Fruit fly (Drosophila melanogaster): Measurements from ENCODE around the gene CG44174.

CG44174 gene

DNA sequence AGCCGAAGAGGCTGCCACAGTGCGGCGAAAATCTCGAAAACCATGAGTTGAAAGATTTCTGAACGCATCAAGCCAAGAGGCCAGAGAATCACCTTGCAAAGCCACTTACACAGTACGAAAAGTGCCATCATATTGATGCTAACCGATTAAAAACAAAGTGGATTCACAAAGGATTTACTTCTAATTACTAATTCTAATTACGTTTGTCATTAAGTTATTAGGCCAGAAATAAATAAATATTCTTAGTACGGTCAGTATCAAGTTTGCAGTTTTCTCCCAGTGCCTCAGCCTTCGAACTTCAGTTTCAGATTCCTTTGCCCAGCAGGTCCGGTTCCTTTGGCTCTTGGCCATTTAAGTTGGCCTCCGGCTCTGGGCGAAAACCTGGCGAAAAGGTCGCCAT is 16.8 kb upstream of the CG44174 start (continued):
- peak; percentile 84 for TF ChIP-seq CG1621 (tag; optimal IDR thresholded peaks at IDR 0.05)
- TF ChIP-seq topi (GFP tag; optimal IDR thresholded peaks at IDR 0.05): peak; percentile 87
- TF ChIP-seq CG6163 (GFP tag; IDR thresholded peaks at IDR 0.05): peak; percentile 89
- TF ChIP-seq Sox14 (GFP tag; optimal IDR thresholded peaks at IDR 0.05): peak; percentile 88
- TF ChIP-seq CG3919 (GFP tag; optimal IDR thresholded peaks at IDR 0.05): peak; percentile 90
- TF ChIP-seq CG34406 (GFP tag; optimal IDR thresholded peaks at IDR 0.05): peak; percentile 80
- TF ChIP-seq CG15336 (GFP tag; IDR thresholded peaks at IDR 0.05): peak; percentile 44; the same call in 1 of the 2 replicates
- TF ChIP-seq Eip78C (GFP tag): peak; percentile 96
- TF ChIP-seq CG6792 (GFP tag; optimal IDR thresholded peaks at IDR 0.05): peak; percentile 89

DNA sequence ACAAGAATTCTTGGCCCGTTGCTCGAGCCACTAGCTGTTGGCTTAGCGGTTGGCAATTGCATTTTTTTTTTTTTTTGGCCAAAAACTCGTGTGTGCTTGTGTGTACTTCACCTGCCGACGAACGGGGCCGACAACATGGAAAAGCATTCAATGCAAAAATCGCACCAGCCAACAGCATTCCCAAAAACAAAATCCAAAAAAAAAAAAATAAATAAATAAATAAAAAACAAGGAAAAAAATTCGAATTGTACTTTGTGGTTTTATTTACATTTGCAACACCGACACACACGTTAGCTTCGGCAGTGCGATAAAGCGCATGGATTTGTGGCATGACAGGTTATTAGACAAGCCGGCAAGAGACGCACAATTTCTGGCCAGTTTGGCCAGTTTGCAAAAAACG is 15.7 kb upstream of the CG44174 start:
- TF ChIP-seq Lpt (GFP tag; optimal IDR thresholded peaks at IDR 0.05) (no peak), CG8119 (GFP tag; IDR thresholded peaks at IDR 0.05) (peak; percentile 69), CG4318 (GFP tag; optimal IDR thresholded peaks at IDR 0.05) (no peak), CG6792 (GFP tag; optimal IDR thresholded peaks at IDR 0.05) (no peak), ss (GFP tag; optimal IDR thresholded peaks at IDR 0.05) (no peak), CG6276 (GFP tag; optimal IDR thresholded peaks at IDR 0.05) (peak; percentile 45), eg (GFP tag; IDR thresholded peaks at IDR 0.05) (peak; percentile 73; the same call in 1 of the 3 replicates), CG7368 (GFP tag; optimal IDR thresholded peaks at IDR 0.05) (no peak), CG31627 (GFP tag; optimal IDR thresholded peaks at IDR 0.05) (no peak), Eip78C (GFP tag) (no peak), spab (GFP tag; optimal IDR thresholded peaks at IDR 0.05) (no peak), fd85E (GFP tag; optimal IDR thresholded peaks at IDR 0.05) (no peak), dac (GFP tag; optimal IDR thresholded peaks at IDR 0.05) (no peak), CG8632 (GFP tag; optimal IDR thresholded peaks at IDR 0.05) (no peak), Hr38 (GFP tag; optimal IDR thresholded peaks at IDR 0.05) (no peak), CG15336 (GFP tag; IDR thresholded peaks at IDR 0.05) (peak; percentile 58), CG6163 (GFP tag; IDR thresholded peaks at IDR 0.05) (no peak), salr (GFP tag; optimal IDR thresholded peaks at IDR 0.05) (no peak)

DNA sequence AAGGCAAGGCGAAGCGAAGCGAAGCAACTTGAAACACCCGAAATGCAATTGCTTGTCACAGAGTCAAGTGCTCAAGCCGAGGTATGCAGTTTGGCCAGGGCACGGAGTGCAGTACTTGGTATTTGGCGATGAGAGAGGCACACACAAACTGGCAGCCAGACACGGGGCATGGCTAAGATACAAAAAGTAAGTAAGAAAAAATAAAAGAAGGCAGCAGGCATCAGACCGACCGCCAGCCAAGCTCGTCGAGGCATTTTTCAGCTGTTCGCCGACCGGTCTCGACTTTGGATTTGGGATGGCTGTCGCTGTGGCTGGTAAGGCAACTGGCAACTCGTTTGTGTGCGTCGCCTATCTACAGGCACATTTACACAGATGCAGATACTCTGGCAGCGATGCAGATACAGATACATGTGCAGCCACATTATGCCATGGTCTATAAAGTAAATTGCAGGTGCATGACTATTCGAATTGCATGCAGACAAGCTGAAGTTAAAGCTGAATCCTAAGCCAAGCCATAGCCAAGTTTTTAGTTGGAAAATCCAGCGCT is 14.9 kb upstream of the CG44174 start:
- TF ChIP-seq eg (GFP tag; IDR thresholded peaks at IDR 0.05) (peak; percentile 55; the same call in 2 of the 3 replicates), net (GFP tag; optimal IDR thresholded peaks at IDR 0.05) (no peak), topi (GFP tag; optimal IDR thresholded peaks at IDR 0.05) (no peak), CG10669 (GFP tag; optimal IDR thresholded peaks at IDR 0.05) (no peak), Met (GFP tag; optimal IDR thresholded peaks at IDR 0.05) (no peak), salr (GFP tag; optimal IDR thresholded peaks at IDR 0.05) (no peak), Sox15 (GFP tag; optimal IDR thresholded peaks at IDR 0.05) (no peak), dsx (GFP tag; optimal IDR thresholded peaks at IDR 0.05; ENCODE audit: poor library complexity, severe bottlenecking) (peak; percentile 1), Sox102F (GFP tag; optimal IDR thresholded peaks at IDR 0.05) (no peak), CG31627 (GFP tag; optimal IDR thresholded peaks at IDR 0.05) (no peak), lz (GFP tag; optimal IDR thresholded peaks at IDR 0.05) (no peak), CG6163 (GFP tag; IDR thresholded peaks at IDR 0.05) (peak; percentile 53), CG7368 (GFP tag; optimal IDR thresholded peaks at IDR 0.05) (no peak), fd59A (GFP tag; optimal IDR thresholded peaks at IDR 0.05) (no peak), Lpt (GFP tag; optimal IDR thresholded peaks at IDR 0.05) (peak; percentile 32), esn (GFP tag; optimal IDR thresholded peaks at IDR 0.05) (no peak), CG8119 (GFP tag; IDR thresholded peaks at IDR 0.05) (peak; percentile 52; the same call in 1 of the 3 replicates), CG8319 (GFP tag; optimal IDR thresholded peaks at IDR 0.05) (no peak), CG11902 (GFP tag; optimal IDR thresholded peaks at IDR 0.05) (no peak), CG15336 (GFP tag; IDR thresholded peaks at IDR 0.05) (peak; percentile 51), CG6854 (GFP tag; optimal IDR thresholded peaks at IDR 0.05) (peak; percentile 34), CG6808 (GFP tag; optimal IDR thresholded peaks at IDR 0.05) (peak; percentile 16), CG34406 (GFP tag; optimal IDR thresholded peaks at IDR 0.05) (no peak), CG1621 (tag; optimal IDR thresholded peaks at IDR 0.05) (no peak), CG16779 (tag; optimal IDR thresholded peaks at IDR 0.05) (no peak), CG6276 (GFP tag; optimal IDR thresholded peaks at IDR 0.05) (no peak), acj6 (GFP tag; optimal IDR thresholded peaks at IDR 0.05) (no peak), Eip78C (GFP tag) (peak; percentile 24), Hr4 (GFP tag; optimal IDR thresholded peaks at IDR 0.05) (no peak), ss (GFP tag; optimal IDR thresholded peaks at IDR 0.05) (peak; percentile 10 to 77), achi (GFP tag; optimal IDR thresholded peaks at IDR 0.05) (no peak), CG10631 (GFP tag; optimal IDR thresholded peaks at IDR 0.05) (no peak), CG32006 (GFP tag; optimal IDR thresholded peaks at IDR 0.05) (no peak), spab (GFP tag; optimal IDR thresholded peaks at IDR 0.05) (no peak), svp (GFP tag) (no peak), fd85E (GFP tag; optimal IDR thresholded peaks at IDR 0.05) (no peak), CG9139 (GFP tag; optimal IDR thresholded peaks at IDR 0.05) (no peak), Eip75B (GFP tag; optimal IDR thresholded peaks at IDR 0.05) (no peak)

Data from whole organism, prepupa.